Fruit fly (Drosophila melanogaster): ENCODE measurements around the gene CG9630.

DNA sequence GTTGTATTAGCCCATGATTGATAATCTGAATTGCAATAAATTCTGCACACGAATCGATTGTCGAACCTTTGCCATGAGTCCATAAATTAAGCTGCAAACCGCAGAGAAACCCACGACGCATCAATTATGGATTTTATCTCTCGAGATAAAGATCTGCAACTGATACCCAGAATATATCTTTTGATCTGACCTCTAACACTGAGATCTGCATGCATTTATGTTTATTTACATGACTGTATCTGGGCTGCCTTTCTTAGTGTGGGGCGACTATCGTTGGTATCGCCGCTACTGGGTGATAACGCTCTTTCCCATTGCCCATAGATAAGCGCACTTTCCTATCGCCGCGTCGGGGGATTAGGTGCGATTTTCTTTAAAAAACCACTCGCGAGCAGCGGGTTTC, 47.5 kb upstream of the CG9630 start, which contains the start of gene Ctr1B:
- TF ChIP-seq Hr39 (GFP tag; optimal IDR thresholded peaks at IDR 0.05) (no peak), CG6163 (GFP tag; IDR thresholded peaks at IDR 0.05) (no peak), dac (GFP tag; optimal IDR thresholded peaks at IDR 0.05) (no peak), dsx (GFP tag; optimal IDR thresholded peaks at IDR 0.05; ENCODE audit: poor library complexity, severe bottlenecking) (no peak), CG4318 (GFP tag; optimal IDR thresholded peaks at IDR 0.05) (no peak), CG3032 (tag; optimal IDR thresholded peaks at IDR 0.05) (no peak), vri (GFP tag; optimal IDR thresholded peaks at IDR 0.05) (no peak), fd59A (GFP tag; optimal IDR thresholded peaks at IDR 0.05) (no peak), acj6 (GFP tag; optimal IDR thresholded peaks at IDR 0.05) (no peak), Blimp-1 (GFP tag; optimal IDR thresholded peaks at IDR 0.05) (no peak), Smox (GFP tag; optimal IDR thresholded peaks at IDR 0.05) (no peak), CG6276 (GFP tag; optimal IDR thresholded peaks at IDR 0.05) (no peak), Met (GFP tag; optimal IDR thresholded peaks at IDR 0.05) (no peak), Hr4 (GFP tag; optimal IDR thresholded peaks at IDR 0.05) (no peak)
